Fruit fly (Drosophila melanogaster) ovary, adult (tissue): Measurements from ENCODE around the gene CG46467.

Experiments used
- CG17801 ChIP-seq: fragments of 200-800 bp; optimal IDR thresholded peaks from 2 replicates; lab custom pipeline; 2019; ENCODE audit warnings: missing biosample characterization, mild to moderate bottlenecking, missing genetic modification characterization, moderate library complexity; ENCODE audit not compliant: partially characterized antibody

The CG46467 gene

DNA sequence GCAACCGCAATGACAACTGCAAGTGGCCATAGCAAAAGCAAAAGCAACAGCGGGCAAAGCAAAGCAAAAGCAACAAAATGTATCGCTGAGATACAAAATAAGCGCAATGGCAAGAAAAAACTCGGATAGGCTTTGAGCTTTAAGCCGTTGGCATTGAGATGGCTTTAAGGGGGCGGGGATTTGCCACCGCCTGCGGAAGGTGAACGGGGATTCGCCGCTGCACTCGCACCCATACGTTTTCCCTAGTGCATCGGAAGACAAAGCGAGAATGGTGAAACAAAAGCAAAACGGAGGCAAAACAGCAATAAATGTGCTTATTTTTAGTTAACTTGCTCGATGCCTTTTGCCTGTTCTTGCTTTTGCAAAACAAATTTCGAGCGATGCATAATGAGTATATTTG lies 15.3 kb downstream of the CG46467 start:
- no peak for TF ChIP-seq CG17801 (GFP tag; lab: Kevin White, UChicago)

DNA sequence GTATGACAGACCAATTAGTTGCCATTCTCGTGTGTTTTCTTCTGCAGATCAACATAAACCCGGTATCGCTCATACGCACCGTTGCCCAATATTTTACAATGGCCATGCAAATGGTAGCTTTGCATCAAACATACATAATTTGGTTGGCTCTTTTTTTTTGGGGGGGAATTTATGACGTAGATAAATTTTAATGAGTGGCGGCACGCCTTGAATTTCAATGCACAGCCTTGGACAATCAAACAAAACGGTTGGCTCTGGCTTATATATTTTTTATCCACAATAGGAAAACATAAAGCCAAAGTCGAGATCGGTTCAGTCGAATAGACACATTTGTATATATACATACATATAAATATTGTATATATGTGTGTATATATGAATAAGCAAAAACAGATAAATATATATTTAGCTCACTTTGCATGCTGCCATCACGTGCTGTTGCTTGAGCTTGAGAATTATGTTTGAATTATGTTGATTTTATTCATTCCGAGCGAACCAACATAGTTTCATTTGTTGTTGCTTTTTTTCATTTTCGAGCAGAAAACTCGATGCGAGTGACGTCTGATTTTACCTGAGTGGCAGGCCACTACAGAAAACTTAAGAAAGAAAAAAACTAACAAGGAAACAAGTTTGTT lies 16.4 kb downstream of the CG46467 start:
- TF ChIP-seq CG17801 (GFP tag; lab: Kevin White, UChicago), result no peak

DNA sequence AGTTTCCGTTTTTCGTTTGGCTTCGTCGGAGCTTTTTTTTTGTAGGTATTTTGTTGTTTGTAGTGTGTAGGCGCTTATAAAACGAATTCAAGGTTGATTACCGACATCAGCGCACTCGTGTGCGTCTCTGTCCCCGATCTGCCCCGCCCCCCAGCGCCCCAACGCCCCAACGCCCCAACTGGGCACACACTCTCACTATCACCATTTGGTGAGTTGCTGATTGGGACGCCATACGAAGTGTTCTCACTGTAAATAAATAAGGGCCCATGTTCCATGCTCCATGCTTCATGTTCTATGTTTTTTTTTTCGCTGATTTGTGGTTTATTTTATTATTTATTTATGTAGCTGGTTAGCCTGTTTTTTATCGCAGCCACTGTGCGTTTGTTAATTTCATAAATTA lies 17.0 kb downstream of the CG46467 start:
- TF ChIP-seq CG17801 (GFP tag; lab: Kevin White, UChicago), result no peak

DNA sequence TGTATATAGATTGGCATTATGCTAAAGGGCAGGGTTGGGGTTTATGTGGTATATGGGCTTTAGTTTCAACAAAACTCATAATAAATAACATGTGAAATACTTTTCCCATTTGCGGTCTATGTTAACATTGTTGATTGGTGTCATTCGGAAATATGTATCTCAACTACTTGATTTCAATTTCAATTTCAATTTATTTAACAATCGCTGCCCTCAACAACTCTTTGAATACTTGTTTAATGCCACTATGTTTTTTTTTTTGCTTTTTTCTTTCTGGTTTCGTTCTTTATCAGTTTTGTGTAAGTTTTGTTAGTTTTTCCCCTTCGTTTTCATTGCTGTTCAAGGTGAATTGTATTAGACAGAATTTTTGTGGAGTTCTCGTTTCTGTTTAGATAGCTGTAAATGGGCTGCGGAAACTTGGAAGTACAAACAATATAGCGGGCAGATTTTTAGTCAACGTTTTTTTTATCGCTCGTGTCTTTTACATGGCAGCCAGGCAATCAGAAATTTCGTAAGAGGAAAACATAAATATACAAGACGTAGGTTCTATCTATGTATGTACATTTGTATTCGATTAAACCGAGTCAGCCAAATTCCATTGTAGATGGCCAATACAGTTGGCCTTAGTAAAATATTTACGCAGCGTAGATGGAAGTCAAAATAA lies 17.6 kb downstream of the CG46467 start:
- no peak for TF ChIP-seq CG17801 (GFP tag; lab: Kevin White, UChicago)

DNA sequence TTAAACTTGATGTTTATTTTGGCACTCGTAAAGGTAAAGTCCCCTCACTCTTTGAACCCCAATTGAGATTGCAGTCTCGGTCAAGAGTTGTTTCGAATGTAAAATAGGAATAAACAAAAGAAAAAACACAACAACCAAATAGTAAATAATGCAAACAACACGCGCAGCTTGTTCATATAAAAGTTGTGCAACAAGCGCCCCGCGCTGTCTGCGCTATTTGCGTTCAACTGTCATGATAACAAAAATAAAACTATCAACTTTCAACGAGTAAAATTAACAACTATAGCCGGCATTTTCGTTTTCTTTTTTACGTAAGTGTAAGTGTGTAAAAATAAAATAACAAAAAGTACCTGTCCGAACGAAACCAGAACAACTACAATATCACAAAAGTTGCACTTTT lies 18.2 kb downstream of the CG46467 start:
- peak; percentile 41 for TF ChIP-seq CG17801 (GFP tag; lab: Kevin White, UChicago)

DNA sequence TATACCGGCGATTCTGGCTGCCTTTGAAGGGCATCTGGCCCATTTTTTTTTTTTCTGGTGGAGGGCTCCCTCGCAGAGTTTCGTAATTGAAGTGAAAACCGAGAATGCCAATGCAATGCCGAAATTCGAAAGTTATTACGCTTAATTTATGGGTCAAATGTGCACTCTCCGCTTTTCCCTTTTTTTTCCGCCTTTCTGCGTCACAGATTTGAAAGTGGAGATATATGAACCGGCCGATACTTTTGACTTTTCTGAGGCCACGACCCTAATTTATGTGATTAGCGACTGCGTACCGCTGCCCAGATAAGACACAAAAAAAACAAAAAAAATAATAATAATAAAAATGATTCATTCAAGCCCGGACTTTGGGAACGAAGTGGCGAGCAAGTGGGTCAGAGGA lies 23.1 kb downstream of the CG46467 start:
- TF ChIP-seq CG17801 (GFP tag; lab: Kevin White, UChicago), result no peak

DNA sequence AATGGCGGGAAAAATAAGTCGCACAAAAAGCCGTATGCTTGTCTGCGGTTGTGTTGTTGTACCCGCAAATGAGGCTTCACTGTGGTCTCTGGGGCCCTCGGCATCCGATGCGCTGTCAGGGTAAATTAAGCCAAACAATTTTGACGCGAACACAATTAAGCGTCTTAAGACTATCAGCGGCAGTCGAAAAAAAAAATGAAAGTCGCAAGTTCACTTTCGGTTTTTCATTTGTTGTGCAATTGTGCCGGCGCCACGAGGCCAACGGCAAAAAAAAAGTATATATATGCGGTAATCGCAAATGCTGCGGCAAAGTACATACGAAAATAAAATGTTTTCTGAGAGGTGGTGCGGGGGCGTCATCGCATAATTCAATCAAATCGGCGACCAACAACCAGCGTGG lies 28.4 kb downstream of the CG46467 start:
- no peak for TF ChIP-seq CG17801 (GFP tag; lab: Kevin White, UChicago)

DNA sequence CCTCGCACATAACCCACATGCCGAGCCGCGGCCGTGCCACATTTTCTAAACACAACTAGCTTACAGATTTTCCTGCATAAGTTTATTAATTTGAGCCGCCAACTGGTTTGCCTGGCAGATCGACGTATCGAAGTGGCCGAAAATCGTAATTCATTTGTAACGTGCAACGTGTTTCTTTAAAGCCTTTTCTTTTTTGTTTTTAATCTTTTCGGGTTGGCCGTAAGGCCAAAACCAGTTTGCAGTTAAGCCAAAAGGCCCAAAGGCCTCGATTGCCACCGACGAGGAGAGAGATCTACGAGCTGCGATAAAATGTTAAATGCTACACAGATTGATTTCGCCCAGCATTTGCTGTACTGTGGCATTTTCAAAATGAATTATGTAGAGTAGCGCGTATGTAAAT lies 28.9 kb downstream of the CG46467 start:
- TF ChIP-seq CG17801 (GFP tag; lab: Kevin White, UChicago), result no peak

DNA sequence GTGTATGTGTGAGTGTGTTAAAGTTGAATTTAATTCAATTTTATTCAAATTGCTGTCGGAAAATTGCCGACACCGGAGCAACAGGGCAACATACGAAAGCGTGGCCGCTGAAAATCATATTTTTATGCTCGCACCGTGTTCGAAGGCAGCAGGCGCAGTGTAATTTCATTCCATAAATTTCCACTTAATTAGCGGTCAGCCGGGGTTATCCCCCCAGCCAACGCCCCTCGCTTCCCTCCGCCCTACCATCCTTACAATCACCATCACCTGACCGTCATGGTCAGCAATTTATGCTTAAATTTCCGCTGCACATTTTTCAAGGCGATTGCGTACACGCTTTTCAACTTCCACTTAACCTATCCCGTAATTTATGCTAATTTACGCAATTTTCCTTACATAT lies 30.2 kb downstream of the CG46467 start:
- TF ChIP-seq CG17801 (GFP tag; lab: Kevin White, UChicago), result no peak

DNA sequence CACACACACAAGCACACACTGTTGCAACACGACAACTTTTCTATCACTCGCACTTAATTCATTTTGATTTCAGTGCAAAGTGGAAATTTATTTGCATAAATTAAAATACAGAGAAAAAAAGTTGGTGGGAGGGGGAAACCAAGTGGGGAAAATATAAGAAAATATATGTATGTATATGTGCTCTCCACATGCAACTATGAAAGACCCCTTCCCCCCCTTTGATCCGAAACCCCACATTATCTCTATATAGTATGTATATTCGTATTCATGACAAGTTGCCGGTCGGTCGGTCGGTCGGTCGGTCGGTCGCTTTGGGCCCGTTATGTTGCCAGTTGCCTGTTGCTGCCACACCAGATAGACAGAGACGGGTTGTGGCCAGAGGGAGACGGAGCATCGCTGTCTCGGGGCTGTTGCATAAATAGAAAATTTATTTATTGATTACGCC lies 31.6 kb downstream of the CG46467 start:
- no peak for TF ChIP-seq CG17801 (GFP tag; lab: Kevin White, UChicago)

DNA sequence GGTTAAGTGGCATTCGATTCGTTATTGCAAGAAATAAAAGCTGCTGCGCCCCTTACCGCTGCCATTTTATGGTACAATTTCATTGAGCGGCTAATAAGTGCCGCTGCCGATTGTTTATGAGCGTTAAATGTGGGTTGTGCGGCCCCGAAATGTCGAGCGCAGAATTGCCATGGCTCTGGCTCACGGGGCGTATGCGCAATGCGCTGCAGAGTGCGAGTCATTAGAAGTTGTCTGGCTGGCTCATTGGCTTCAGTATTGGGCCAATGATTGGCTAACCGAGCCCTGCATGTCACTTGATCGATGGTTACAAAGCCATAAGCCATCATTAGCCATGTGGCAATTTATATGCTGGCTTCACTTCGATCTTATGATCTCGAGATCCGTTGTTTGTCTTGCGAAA lies 35.6 kb downstream of the CG46467 start:
- no peak for TF ChIP-seq CG17801 (GFP tag; lab: Kevin White, UChicago)

DNA sequence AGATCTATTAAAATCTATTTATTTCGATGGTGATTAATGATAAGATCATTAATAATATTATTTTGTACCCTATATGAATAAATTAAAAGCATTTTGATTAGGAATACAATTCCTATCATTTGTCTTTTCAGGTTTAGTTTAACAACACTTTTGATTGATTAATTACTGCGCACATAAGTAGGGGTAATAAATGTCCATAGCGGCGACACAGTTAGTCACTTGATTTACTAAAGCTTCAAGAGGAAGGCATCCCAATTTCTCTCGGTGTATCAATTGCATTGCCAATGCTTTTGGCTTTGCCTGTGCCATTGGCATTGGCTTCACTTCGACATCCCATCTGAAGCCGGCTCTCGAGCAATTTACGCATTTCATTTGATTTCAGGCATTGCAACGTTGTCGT lies 36.4 kb downstream of the CG46467 start:
- TF ChIP-seq CG17801 (GFP tag; lab: Kevin White, UChicago), result no peak

DNA sequence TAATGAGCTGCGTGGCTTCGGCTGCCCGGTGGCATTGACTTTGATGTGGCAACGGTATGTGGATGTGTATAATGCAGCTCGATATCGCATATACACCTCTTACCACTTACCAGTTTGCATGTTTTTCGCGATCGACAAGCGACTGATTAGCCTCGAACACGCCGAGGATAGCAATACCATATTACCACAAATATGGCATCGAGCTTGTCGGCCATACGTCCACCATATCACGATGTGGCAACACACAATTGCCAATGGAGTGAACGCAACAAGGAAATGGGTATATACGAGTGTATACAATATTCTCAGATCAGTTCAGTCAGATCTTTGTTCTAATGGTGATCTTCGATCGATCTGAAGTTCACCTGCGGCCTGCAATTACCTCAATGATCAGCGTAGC lies 37.3 kb downstream of the CG46467 start:
- TF ChIP-seq CG17801 (GFP tag; lab: Kevin White, UChicago), result no peak

DNA sequence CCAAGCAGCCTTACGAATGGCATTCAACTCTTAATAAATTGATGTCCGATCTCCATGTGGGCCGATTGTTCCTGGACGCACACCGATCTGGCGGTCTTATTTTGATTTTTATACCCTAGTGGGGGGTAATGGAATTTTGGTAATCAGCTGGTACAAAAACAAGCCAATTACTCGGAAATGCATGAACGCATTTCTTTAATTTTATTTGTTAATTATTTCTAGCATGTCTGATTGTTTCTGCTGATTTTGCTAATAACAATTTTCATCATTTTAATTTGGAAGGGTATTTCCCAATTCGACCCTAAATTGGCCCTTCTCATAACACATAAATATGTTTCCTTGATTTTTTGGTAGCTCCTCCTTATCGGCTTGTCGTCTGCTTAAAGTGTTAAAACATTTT lies 39.0 kb downstream of the CG46467 start:
- TF ChIP-seq CG17801 (GFP tag; lab: Kevin White, UChicago), result no peak

DNA sequence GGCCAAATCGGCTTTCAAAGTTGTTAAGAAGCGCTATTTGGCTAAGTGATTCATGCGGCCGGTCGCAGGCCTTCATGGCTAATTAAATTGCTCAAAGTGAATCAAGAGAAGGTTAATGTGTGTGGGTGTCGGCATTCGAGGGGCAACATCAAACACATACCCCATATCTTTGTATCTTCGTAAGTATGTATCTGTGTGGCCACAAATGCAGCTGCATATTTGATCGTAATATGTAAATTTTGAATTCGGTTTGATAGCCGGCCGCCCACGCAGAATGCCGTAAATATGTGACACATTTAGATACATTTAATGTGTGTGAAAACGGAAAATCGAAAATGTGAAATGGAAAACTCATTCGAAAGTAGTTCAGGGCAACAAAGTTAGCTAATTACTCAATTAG lies 39.8 kb downstream of the CG46467 start:
- TF ChIP-seq CG17801 (GFP tag; lab: Kevin White, UChicago), result no peak

DNA sequence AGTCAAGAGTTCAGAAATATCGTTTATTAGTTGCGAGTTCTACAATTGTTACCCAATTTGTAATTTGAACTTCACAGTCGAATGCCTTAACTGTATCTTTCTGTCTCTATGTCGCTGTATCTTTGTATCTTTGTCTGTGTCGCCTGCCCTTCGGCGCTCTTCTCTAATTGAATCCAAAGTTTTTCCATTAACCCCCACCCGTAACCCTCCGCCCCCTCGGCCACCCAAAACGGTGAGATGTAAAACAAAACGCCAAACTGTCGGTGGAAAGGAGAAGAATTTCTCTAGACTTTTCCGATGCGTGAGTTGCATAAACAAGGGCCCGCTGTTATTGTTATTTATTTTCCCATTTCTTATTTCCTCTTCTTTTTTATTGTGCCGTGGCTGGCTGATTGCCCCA lies 41.2 kb downstream of the CG46467 start:
- no peak for TF ChIP-seq CG17801 (GFP tag; lab: Kevin White, UChicago)
